Fruit fly (Drosophila melanogaster): ENCODE results near the gene Imp.

Imp gene

DNA sequence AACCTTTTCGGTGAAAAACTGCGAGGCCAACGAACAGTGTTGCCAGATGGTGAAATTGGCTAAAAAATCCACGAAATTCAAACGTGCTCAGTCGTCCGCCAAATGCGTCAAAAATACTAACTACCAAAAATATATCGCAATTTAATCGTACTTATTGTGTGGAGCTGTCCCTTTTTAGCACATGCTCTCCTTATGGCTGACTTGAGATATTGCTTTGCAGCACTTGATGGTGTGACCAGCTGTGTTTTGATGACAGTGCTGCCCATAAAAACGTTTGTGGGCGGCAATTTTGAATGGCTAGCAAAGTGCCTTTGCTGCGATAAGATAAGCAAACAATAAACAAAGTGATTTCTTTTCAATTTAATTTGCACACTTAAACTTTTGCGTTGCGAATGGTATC, 59.9 kb downstream of the Imp start, which contains the start of gene Tango5 (continued):
- TF ChIP-seq odd (GFP tag; optimal IDR thresholded peaks at IDR 0.05) (no peak), ems (GFP tag; optimal IDR thresholded peaks at IDR 0.05) (no peak), Sin3A (optimal IDR thresholded peaks at IDR 0.05) (peak; percentile 94), sd (tag; optimal IDR thresholded peaks at IDR 0.05) (peak; percentile 34), tll (GFP tag; optimal IDR thresholded peaks at IDR 0.05) (peak in 1 of 2 experiments; percentile 34), CG14860 (GFP tag; IDR thresholded peaks at IDR 0.05; ENCODE audit: partially characterized antibody) (0 out of 3 replicates have a peak, but pooled peaks have one; percentile 17), CG33213 (GFP tag; optimal IDR thresholded peaks at IDR 0.05) (peak; percentile 58), CG1832 (GFP tag; optimal IDR thresholded peaks at IDR 0.05) (peak; percentile 35), CG17359 (tag; optimal IDR thresholded peaks at IDR 0.05) (no peak), pzg (GFP tag; optimal IDR thresholded peaks at IDR 0.05) (peak; percentile 97), grau (tag; optimal IDR thresholded peaks at IDR 0.05) (peak; percentile 1), sim (GFP tag; IDR thresholded peaks at IDR 0.05) (no peak), ind (GFP tag; optimal IDR thresholded peaks at IDR 0.05) (no peak), CG12104 (GFP tag; optimal IDR thresholded peaks at IDR 0.05) (peak; percentile 13), nerfin-1 (tag; optimal IDR thresholded peaks at IDR 0.05) (no peak), usp (GFP tag; optimal IDR thresholded peaks at IDR 0.05) (no peak), Poxn (GFP tag; IDR thresholded peaks at IDR 0.05) (no peak), luna (GFP tag; optimal IDR thresholded peaks at IDR 0.05) (no peak), CG6791 (GFP tag; IDR thresholded peaks at IDR 0.05; ENCODE audit: partially characterized antibody) (0 out of 3 replicates have a peak, but pooled peaks have one; percentile 34), kni (GFP tag; optimal IDR thresholded peaks at IDR 0.05) (no peak), Ets97D (GFP tag; optimal IDR thresholded peaks at IDR 0.05) (peak; percentile 82), Deaf1 (tag; optimal IDR thresholded peaks at IDR 0.05) (peak; percentile 1), Sry-β (GFP tag; optimal IDR thresholded peaks at IDR 0.05) (no peak), Myb (GFP tag; optimal IDR thresholded peaks at IDR 0.05) (peak; percentile 63), croc (GFP tag; conservative IDR thresholded peaks at IDR 0.05) (no peak), inv (GFP tag; IDR thresholded peaks at IDR 0.05; ENCODE audit: partially characterized antibody) (peak; percentile 37; the same call in 1 of the 2 replicates), sr (GFP tag; IDR thresholded peaks at IDR 0.05) (no peak), hkb (optimal IDR thresholded peaks at IDR 0.05) (peak; percentile 89), hkb (GFP tag; IDR thresholded peaks at IDR 0.05) (no peak), Adf1 (GFP tag; IDR thresholded peaks at IDR 0.05) (no peak), Nf-YB (GFP tag; optimal IDR thresholded peaks at IDR 0.05) (no peak), CG15601 (tag; optimal IDR thresholded peaks at IDR 0.05) (peak; percentile 42), Mrtf (GFP tag; IDR thresholded peaks at IDR 0.05) (no peak), nau (GFP tag; optimal IDR thresholded peaks at IDR 0.05) (no peak), CG31388 (GFP tag; optimal IDR thresholded peaks at IDR 0.05) (no peak), trem (tag; optimal IDR thresholded peaks at IDR 0.05) (peak; percentile 79), al (GFP tag; IDR thresholded peaks at IDR 0.05) (no peak), hbn (GFP tag; IDR thresholded peaks at IDR 0.05; ENCODE audit: partially characterized antibody) (no peak), Nf-YC (tag; optimal IDR thresholded peaks at IDR 0.05) (peak; percentile 50), tx (GFP tag; optimal IDR thresholded peaks at IDR 0.05) (no peak), Mad (GFP tag; optimal IDR thresholded peaks at IDR 0.05) (no peak), esg (GFP tag; conservative IDR thresholded peaks at IDR 0.05) (no peak), phol (tag; optimal IDR thresholded peaks at IDR 0.05) (peak; percentile 46), Med (GFP tag) (peak; percentile 48), p53 (GFP tag; optimal IDR thresholded peaks at IDR 0.05) (peak; percentile 11), CG14710 (tag; optimal IDR thresholded peaks at IDR 0.05) (peak; percentile 69), Pdp1 (GFP tag; optimal IDR thresholded peaks at IDR 0.05) (peak in 1 of 2 experiments; percentile 40), dpn (GFP tag; optimal IDR thresholded peaks at IDR 0.05) (peak in 1 of 2 experiments; percentile 17), Nf-YA (GFP tag; IDR thresholded peaks at IDR 0.05) (no peak), Bgb (GFP tag; IDR thresholded peaks at IDR 0.05; ENCODE audit: partially characterized antibody) (peak; percentile 64), ftz-f1 (GFP tag; optimal IDR thresholded peaks at IDR 0.05) (peak; percentile 85)
